Fruit fly (Drosophila melanogaster): ENCODE results near the gene mRpS11.

- TF ChIP-seq CG17806 (tag; optimal IDR thresholded peaks at IDR 0.05), result peak; percentile 86
- no peak for TF ChIP-seq CG32121 (GFP tag; IDR thresholded peaks at IDR 0.05)
- TF ChIP-seq CG8159 (tag; optimal IDR thresholded peaks at IDR 0.05), result peak; percentile 91
- peak; percentile 69 for TF ChIP-seq CG4496 (GFP tag; IDR thresholded peaks at IDR 0.05)
- no peak for TF ChIP-seq rn (GFP tag; IDR thresholded peaks at IDR 0.05)
- TF ChIP-seq gl (tag; optimal IDR thresholded peaks at IDR 0.05), result peak; percentile 58
- no peak for TF ChIP-seq fd96Ca (GFP tag; IDR thresholded peaks at IDR 0.05)
- peak; percentile 86 for TF ChIP-seq CG9948 (tag; optimal IDR thresholded peaks at IDR 0.05)
- TF ChIP-seq CG12605 (GFP tag; IDR thresholded peaks at IDR 0.05), result peak; percentile 39; the same call in 1 of the 2 replicates
Observed at dm6 chr3R:17052465-17053149, 19.9 kb upstream of the mRpS11 start.

All from whole organism, pupa.